Worm (Caenorhabditis elegans) whole organism, mixed stage, embryonic: Measurements from ENCODE around the gene C56A3.5.

ENCODE experiments used
- M03D4.4 ChIP-seq: sonication (generic microtip); optimal IDR thresholded peaks from 2 replicates; lab custom pipeline; 2017; ENCODE audit warnings: mild to moderate bottlenecking, missing genetic modification characterization, missing compliant biosample characterization
- bed-3 ChIP-seq: fragments of 200-800 bp; sonication (Bioruptor generic); optimal IDR thresholded peaks from 3 replicates; lab custom pipeline; 2018; ENCODE audit warnings: mild to moderate bottlenecking, missing genetic modification characterization, moderate library complexity, missing compliant biosample characterization
- blmp-1 ChIP-seq: fragments of 150-350 bp; optimal IDR thresholded peaks from 2 replicates; lab custom pipeline; 2014; ENCODE audit warnings: missing biosample characterization, missing genetic modification characterization
- ceh-39 ChIP-seq: fragments of 150-350 bp; optimal IDR thresholded peaks from 2 replicates; lab custom pipeline; 2014; ENCODE audit warnings: missing biosample characterization, missing genetic modification characterization
- ceh-43 ChIP-seq: fragments of 200-800 bp; sonication (Bioruptor generic); optimal IDR thresholded peaks from 2 replicates; lab custom pipeline; 2018; ENCODE audit warnings: mild to moderate bottlenecking, missing genetic modification characterization, moderate library complexity, missing compliant biosample characterization
- ceh-83 ChIP-seq: fragments of 200-800 bp; sonication (Bioruptor generic); optimal IDR thresholded peaks from 2 replicates; lab custom pipeline; 2018; ENCODE audit warnings: mild to moderate bottlenecking, missing genetic modification characterization, missing compliant biosample characterization
- ces-1 ChIP-seq: fragments of 150-350 bp; optimal IDR thresholded peaks from 2 replicates; lab custom pipeline; 2014; ENCODE audit warnings: missing biosample characterization, missing genetic modification reagents, missing genetic modification characterization
- cnd-1 ChIP-seq: fragments of 200-800 bp; sonication (Bioruptor generic); optimal IDR thresholded peaks from 2 replicates; lab custom pipeline; 2018; ENCODE audit warnings: mild to moderate bottlenecking, missing genetic modification characterization, missing compliant biosample characterization
- elt-3 ChIP-seq: fragments of 150-350 bp; optimal IDR thresholded peaks from 2 replicates; lab custom pipeline; 2014; ENCODE audit warnings: missing biosample characterization, missing genetic modification characterization
- flh-1 ChIP-seq: fragments of 200-800 bp; sonication (Bioruptor generic); optimal IDR thresholded peaks from 2 replicates; lab custom pipeline; 2018; ENCODE audit warnings: mild to moderate bottlenecking, missing genetic modification characterization, moderate library complexity, missing compliant biosample characterization
- ham-2 ChIP-seq: fragments of 200-800 bp; sonication (Bioruptor generic); optimal IDR thresholded peaks from 2 replicates; lab custom pipeline; 2018; ENCODE audit warnings: mild to moderate bottlenecking, missing genetic modification characterization, missing compliant biosample characterization
- hlh-1 ChIP-seq: fragments of 150-350 bp; optimal IDR thresholded peaks from 2 replicates; lab custom pipeline; 2014; ENCODE audit warnings: missing biosample characterization, missing genetic modification reagents, missing genetic modification characterization
- lin-13 ChIP-seq: fragments of 150-350 bp; optimal IDR thresholded peaks from 2 replicates; lab custom pipeline; 2014; ENCODE audit warnings: missing biosample characterization, missing genetic modification characterization
- lin-32 ChIP-seq: fragments of 200-800 bp; sonication (Bioruptor generic); optimal IDR thresholded peaks from 2 replicates; lab custom pipeline; 2018; ENCODE audit warnings: mild to moderate bottlenecking, missing genetic modification characterization, missing compliant biosample characterization
- lsy-2 ChIP-seq: fragments of 150-350 bp; optimal IDR thresholded peaks from 2 replicates; lab custom pipeline; 2014; ENCODE audit warnings: missing biosample characterization, missing genetic modification characterization
- mab-5 ChIP-seq: fragments of 150-350 bp; optimal IDR thresholded peaks from 2 replicates; lab custom pipeline; 2014; ENCODE audit warnings: missing biosample characterization, missing genetic modification characterization
- mep-1 ChIP-seq: fragments of 150-350 bp; optimal IDR thresholded peaks from 2 replicates; lab custom pipeline; 2017; ENCODE audit warnings: missing biosample characterization, missing genetic modification reagents, missing genetic modification characterization, inconsistent platforms
- nhr-12 ChIP-seq: fragments of 150-350 bp; optimal IDR thresholded peaks from 2 replicates; lab custom pipeline; 2014; ENCODE audit warnings: missing biosample characterization, missing genetic modification characterization
- nhr-2 ChIP-seq: fragments of 150-350 bp; optimal IDR thresholded peaks from 2 replicates; lab custom pipeline; 2014; ENCODE audit warnings: missing biosample characterization, missing genetic modification characterization
- nhr-237 ChIP-seq: fragments of 150-350 bp; optimal IDR thresholded peaks from 2 replicates; lab custom pipeline; 2014; ENCODE audit warnings: missing biosample characterization, missing genetic modification characterization
- nhr-28 ChIP-seq: fragments of 150-350 bp; optimal IDR thresholded peaks from 2 replicates; lab custom pipeline; 2014; ENCODE audit warnings: missing biosample characterization, missing genetic modification characterization
- pha-4 ChIP-seq: fragments of 150-350 bp; optimal IDR thresholded peaks from 2 replicates; lab custom pipeline; 2018; ENCODE audit warnings: missing biosample characterization, missing genetic modification reagents, missing genetic modification characterization
- sem-2 ChIP-seq: fragments of 200-800 bp; sonication (Bioruptor generic); optimal IDR thresholded peaks from 2 replicates; lab custom pipeline; 2018; ENCODE audit warnings: mild to moderate bottlenecking, missing genetic modification characterization, missing compliant biosample characterization
- snpc-4 ChIP-seq: fragments of 150-350 bp; optimal IDR thresholded peaks from 2 replicates; lab custom pipeline; 2014; ENCODE audit warnings: missing biosample characterization, missing genetic modification characterization
- sptf-1 ChIP-seq: sonication (generic microtip); optimal IDR thresholded peaks from 2 replicates; lab custom pipeline; 2017; ENCODE audit warnings: mild to moderate bottlenecking, missing genetic modification characterization, moderate library complexity, missing compliant biosample characterization
- unc-120 ChIP-seq: sonication (generic microtip); optimal IDR thresholded peaks from 2 replicates; lab custom pipeline; 2017; ENCODE audit warnings: missing genetic modification characterization, missing compliant biosample characterization; ENCODE audit not compliant: poor library complexity, severe bottlenecking
- unc-39 ChIP-seq: fragments of 150-350 bp; optimal IDR thresholded peaks from 2 replicates; lab custom pipeline; 2014; ENCODE audit warnings: missing biosample characterization, missing genetic modification characterization
- unc-62 ChIP-seq: fragments of 150-350 bp; optimal IDR thresholded peaks from 2 replicates; lab custom pipeline; 2014; ENCODE audit warnings: missing biosample characterization, missing genetic modification reagents, missing genetic modification characterization
- ztf-11 ChIP-seq: fragments of 150-350 bp; optimal IDR thresholded peaks from 2 replicates; lab custom pipeline; 2014; ENCODE audit warnings: missing biosample characterization, missing genetic modification characterization

C56A3.5 gene

ce11 chrV:13565197-13565596 lies 13.4 kb downstream of the C56A3.5 start (continued):
- TF ChIP-seq hlh-1 (tag; lab: Kevin White, UChicago) (peak; percentile 71), nhr-28 (tag; lab: Kevin White, UChicago) (no peak), lin-32 (GFP tag; lab: Kevin White, UChicago) (no peak), bed-3 (GFP tag; lab: Kevin White, UChicago) (no peak)

ce11 chrV:13565781-13566180 lies 14.0 kb downstream of the C56A3.5 start, which contains the start of gene slrp-1:
Gene slrp-1, plus strand, starts transcription at chrV:13565863.
- no peak for TF ChIP-seq hlh-1 (tag; lab: Kevin White, UChicago)
- TF ChIP-seq flh-1 (GFP tag; lab: Kevin White, UChicago), result no peak
- TF ChIP-seq unc-39 (tag; lab: Kevin White, UChicago), result no peak
- TF ChIP-seq nhr-12 (tag; lab: Kevin White, UChicago), result no peak
- no peak for TF ChIP-seq ztf-11
- no peak for TF ChIP-seq elt-3 (tag; lab: Kevin White, UChicago)
- TF ChIP-seq snpc-4, result no peak
- no peak for TF ChIP-seq sptf-1
- no peak for TF ChIP-seq bed-3 (GFP tag; lab: Kevin White, UChicago)
- TF ChIP-seq ceh-39 (tag; lab: Kevin White, UChicago), result no peak
- TF ChIP-seq nhr-2 (tag; lab: Kevin White, UChicago), result no peak
- TF ChIP-seq ceh-43 (GFP tag; lab: Kevin White, UChicago), result no peak
- TF ChIP-seq ceh-83, result no peak
- no peak for TF ChIP-seq cnd-1 (tag; lab: Kevin White, UChicago)

- TF ChIP-seq flh-1 (GFP tag; lab: Kevin White, UChicago), result no peak
- no peak for TF ChIP-seq lsy-2
- TF ChIP-seq nhr-237 (tag; lab: Kevin White, UChicago), result no peak
- TF ChIP-seq nhr-28 (tag; lab: Kevin White, UChicago), result no peak
- no peak for TF ChIP-seq nhr-2 (tag; lab: Kevin White, UChicago)
- no peak for TF ChIP-seq ces-1 (GFP tag; lab: Kevin White, UChicago)
- TF ChIP-seq ceh-83, result no peak
- no peak for TF ChIP-seq ham-2 (GFP tag; lab: Kevin White, UChicago)
- TF ChIP-seq lin-13 (tag; lab: Kevin White, UChicago), result no peak
- TF ChIP-seq M03D4.4 (tag; lab: Kevin White, UChicago), result no peak
- TF ChIP-seq sem-2 (GFP tag; lab: Kevin White, UChicago), result no peak
- no peak for TF ChIP-seq pha-4
- no peak for TF ChIP-seq mab-5
- TF ChIP-seq bed-3 (GFP tag; lab: Kevin White, UChicago), result no peak
- no peak for TF ChIP-seq nhr-12 (tag; lab: Kevin White, UChicago)
- no peak for TF ChIP-seq cnd-1 (tag; lab: Kevin White, UChicago)
Measured at ce11 chrV:13566967-13567366, 15.2 kb downstream of the C56A3.5 start.

ce11 chrV:13568533-13568932 lies 16.8 kb downstream of the C56A3.5 start, which contains the start of the genes nuaf-1 and bir-2:
Gene nuaf-1, minus strand, starts transcription at chrV:13568630.
Gene bir-2, plus strand, starts transcription at chrV:13568850.
- TF ChIP-seq lsy-2 (peak; percentile 49), nhr-2 (tag; lab: Kevin White, UChicago) (peak; percentile 19), elt-3 (tag; lab: Kevin White, UChicago) (no peak), ceh-83 (no peak), mep-1 (peak; percentile 27)
- TF ChIP-seq, all 35 proteins: peak for 3

- TF ChIP-seq blmp-1 (tag; lab: Kevin White, UChicago), result no peak
- no peak for TF ChIP-seq unc-62 (GFP tag; lab: Kevin White, UChicago)
- no peak for TF ChIP-seq nhr-2 (tag; lab: Kevin White, UChicago)
- no peak for TF ChIP-seq unc-120 (tag; lab: Kevin White, UChicago)
Measured at ce11 chrV:13571714-13572258, 20.0 kb downstream of the C56A3.5 start, which contains the start of gene C50B8.4. Gene C50B8.4, plus strand, starts transcription at chrV:13572012.

ce11 chrV:13575866-13576265 lies 24.1 kb downstream of the C56A3.5 start:
- TF ChIP-seq unc-120 (tag; lab: Kevin White, UChicago), result no peak
- peak; percentile 94 for TF ChIP-seq pha-4
